Fruit fly (Drosophila melanogaster) whole organism: ENCODE results near the gene Ptpmeg.

Experiments
- CG8478 ChIP-seq: fragments of >200 bp; optimal IDR thresholded peaks from 2 replicates; lab custom pipeline; 2018; ENCODE audit warnings: inconsistent platforms
- Dll ChIP-seq: fragments of >200 bp; optimal IDR thresholded peaks from 2 replicates; lab custom pipeline; 2017
- EcR ChIP-seq, 2 experiments: fragments of >200 bp; optimal IDR thresholded peaks; 2 replicates each; lab custom pipeline; 2017; ENCODE audit warnings: missing biosample characterization in 2 of 2, missing genetic modification characterization in 2 of 2, missing genetic modification reagents in 2 of 2
- pan ChIP-seq: fragments of >200 bp; optimal IDR thresholded peaks from 2 replicates; lab custom pipeline; 2017
- psq ChIP-seq: fragments of >200 bp; optimal IDR thresholded peaks from 2 replicates; lab custom pipeline; 2017
- usp ChIP-seq: fragments of >200 bp; optimal IDR thresholded peaks from 2 replicates; lab custom pipeline; 2017; ENCODE audit warnings: missing biosample characterization, missing genetic modification characterization, mixed read lengths

DNA sequence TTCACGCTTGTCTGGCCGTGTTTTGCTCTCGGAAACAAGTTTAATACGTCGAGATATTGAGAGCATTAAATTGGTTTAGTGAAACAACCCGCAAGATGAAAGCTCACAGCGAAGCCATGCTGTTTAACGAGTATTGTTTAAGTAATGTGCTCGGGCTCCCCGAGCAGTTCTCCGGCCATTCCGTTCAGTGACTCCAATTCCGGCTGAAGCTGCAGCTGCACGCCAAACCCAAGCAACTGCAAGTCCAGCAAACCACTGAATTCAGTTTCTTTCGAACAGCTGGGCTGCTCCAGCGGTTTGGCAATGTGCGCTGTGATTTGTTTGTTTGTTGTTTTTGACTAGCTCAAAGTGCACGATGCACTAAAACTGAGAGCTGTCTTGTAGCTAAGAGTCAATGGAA lies 12.8 kb upstream of the Ptpmeg start:
- TF ChIP-seq CG8478 (lab: Kevin White, UChicago) (no peak), EcR (GFP tag; optimal IDR thresholded peaks at IDR 0.05; lab: Kevin White, UChicago) (no peak), usp (GFP tag; lab: Kevin White, UChicago) (no peak), psq (lab: Kevin White, UChicago) (no peak), pan (lab: Kevin White, UChicago) (no peak), Dll (lab: Kevin White, UChicago) (no peak)
